Worm (Caenorhabditis elegans): ENCODE data around the gene sto-6.

Gene sto-6

DNA sequence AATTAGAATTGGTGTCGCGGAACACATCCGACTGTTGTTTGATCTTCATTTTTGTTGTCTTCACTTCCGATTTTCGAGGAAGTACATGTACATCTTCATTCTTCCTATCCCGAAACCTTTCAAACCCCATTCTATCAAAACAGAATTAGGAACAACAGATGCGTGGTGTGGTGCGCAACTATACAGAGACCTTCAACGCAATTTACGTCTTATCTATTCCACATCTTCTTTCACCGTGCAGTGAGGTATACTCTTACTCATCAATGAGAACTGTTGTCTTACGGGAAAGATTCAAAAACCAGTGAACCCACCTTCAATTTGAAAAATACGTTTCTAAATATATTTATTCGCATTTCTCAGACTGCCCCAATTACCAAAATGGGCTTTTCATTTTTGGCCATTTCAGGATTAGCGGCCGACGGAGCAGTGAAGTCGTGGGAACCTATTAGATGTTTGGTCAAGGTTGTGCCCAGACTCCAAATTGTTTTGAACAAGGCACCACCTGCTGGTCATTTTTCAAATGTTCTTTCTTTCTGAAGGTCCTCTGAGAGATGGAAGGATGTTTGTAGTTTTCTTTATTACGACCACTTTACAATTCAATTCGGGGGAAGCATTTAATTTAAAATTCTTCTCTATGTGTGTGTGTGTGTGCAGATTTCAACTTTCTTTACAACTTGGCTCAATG lies 25.2 kb upstream of the sto-6 start:
- TF ChIP-seq nhr-76 (tag; optimal IDR thresholded peaks at IDR 0.05) (no peak), ceh-39 (tag; optimal IDR thresholded peaks at IDR 0.05) (no peak), elt-1 (tag; optimal IDR thresholded peaks at IDR 0.05; ENCODE audit: borderline replicate concordance, insufficient read depth) (peak; percentile 55), nhr-2 (tag; optimal IDR thresholded peaks at IDR 0.05) (no peak), bed-3 (GFP tag; optimal IDR thresholded peaks at IDR 0.05) (no peak), elt-3 (tag; optimal IDR thresholded peaks at IDR 0.05) (no peak), lsy-2 (tag; optimal IDR thresholded peaks at IDR 0.05) (no peak), sptf-1 (tag; optimal IDR thresholded peaks at IDR 0.05) (no peak), ham-2 (GFP tag; optimal IDR thresholded peaks at IDR 0.05) (no peak), flh-1 (GFP tag; optimal IDR thresholded peaks at IDR 0.05) (no peak), nhr-28 (tag; optimal IDR thresholded peaks at IDR 0.05) (no peak), unc-120 (tag; optimal IDR thresholded peaks at IDR 0.05; ENCODE audit: poor library complexity, severe bottlenecking) (peak; percentile 52), zip-8 (tag; optimal IDR thresholded peaks at IDR 0.05) (no peak), snpc-4 (tag; optimal IDR thresholded peaks at IDR 0.05) (no peak), blmp-1 (tag; optimal IDR thresholded peaks at IDR 0.05) (no peak), unc-39 (tag; optimal IDR thresholded peaks at IDR 0.05) (no peak), unc-62 (GFP tag; optimal IDR thresholded peaks at IDR 0.05) (peak; percentile 33), mls-2 (tag; optimal IDR thresholded peaks at IDR 0.05) (no peak), lin-13 (tag; optimal IDR thresholded peaks at IDR 0.05) (no peak), tbx-8 (GFP tag; optimal IDR thresholded peaks at IDR 0.05) (no peak), drap-1 (GFP tag; optimal IDR thresholded peaks at IDR 0.05) (no peak), ceh-83 (GFP tag; optimal IDR thresholded peaks at IDR 0.05) (no peak), mab-5 (tag; optimal IDR thresholded peaks at IDR 0.05) (no peak), pha-4 (tag; optimal IDR thresholded peaks at IDR 0.05) (no peak), cnd-1 (tag; optimal IDR thresholded peaks at IDR 0.05) (no peak), nhr-237 (tag; optimal IDR thresholded peaks at IDR 0.05) (no peak), nhr-12 (tag; optimal IDR thresholded peaks at IDR 0.05) (no peak), hlh-1 (tag; optimal IDR thresholded peaks at IDR 0.05) (peak; percentile 30), ces-1 (GFP tag; optimal IDR thresholded peaks at IDR 0.05) (no peak), mep-1 (tag; optimal IDR thresholded peaks at IDR 0.05) (no peak), lin-32 (GFP tag; optimal IDR thresholded peaks at IDR 0.05) (no peak), sem-2 (GFP tag; optimal IDR thresholded peaks at IDR 0.05) (no peak), ceh-43 (GFP tag; optimal IDR thresholded peaks at IDR 0.05) (no peak), ztf-11 (tag; optimal IDR thresholded peaks at IDR 0.05) (no peak), M03D4.4 (tag; optimal IDR thresholded peaks at IDR 0.05) (peak; percentile 19)

DNA sequence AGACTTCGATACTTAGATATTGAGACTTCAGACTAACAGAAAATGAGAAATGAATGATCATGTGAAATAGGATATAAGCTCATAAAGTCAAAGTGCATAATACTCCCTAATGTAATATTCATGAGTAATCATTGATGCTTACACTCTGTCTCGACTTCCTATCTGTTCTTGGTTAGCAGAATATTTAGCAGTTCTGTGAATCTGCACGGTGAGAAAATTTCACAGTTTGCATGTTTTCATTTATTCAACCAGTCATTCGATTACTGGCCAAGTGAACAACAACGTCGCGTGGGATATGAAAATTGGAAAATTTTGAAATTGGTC lies 24.7 kb upstream of the sto-6 start:
- TF ChIP-seq elt-3 (tag; optimal IDR thresholded peaks at IDR 0.05) (no peak), ces-1 (GFP tag; optimal IDR thresholded peaks at IDR 0.05) (peak; percentile 67)

DNA sequence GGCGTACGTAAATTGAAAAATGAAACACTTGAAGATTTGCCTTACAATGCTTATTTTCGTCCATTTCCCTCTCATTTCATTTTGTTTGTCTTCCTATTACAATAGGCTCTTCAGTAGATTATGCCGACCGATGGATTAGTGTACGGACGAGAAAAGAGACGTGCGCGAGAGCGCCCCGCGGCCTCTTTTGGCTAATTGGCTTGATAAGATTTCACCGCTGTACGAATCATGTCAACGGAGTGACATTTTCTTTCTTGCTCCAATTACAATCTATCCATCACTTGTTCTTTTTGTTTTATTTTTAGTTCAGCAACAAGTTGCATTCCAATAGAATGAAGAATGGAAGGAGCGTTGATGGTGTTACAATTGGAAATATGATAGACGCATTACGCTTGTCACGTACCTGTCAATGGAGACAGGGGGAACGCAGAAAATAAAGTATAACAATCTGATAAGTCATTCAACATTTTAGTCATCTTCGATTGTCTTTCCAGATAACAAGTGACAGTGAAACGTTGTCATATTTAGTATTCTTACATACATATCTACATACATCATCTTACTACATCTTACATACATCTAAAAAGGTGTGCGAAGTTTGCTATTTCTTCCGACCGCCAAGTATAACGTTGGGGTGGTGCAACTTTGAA lies 24.0 kb upstream of the sto-6 start:
- no peak for TF ChIP-seq blmp-1 (tag; optimal IDR thresholded peaks at IDR 0.05)
- no peak for TF ChIP-seq elt-3 (tag; optimal IDR thresholded peaks at IDR 0.05)
- no peak for TF ChIP-seq bed-3 (GFP tag; optimal IDR thresholded peaks at IDR 0.05)
- TF ChIP-seq ham-2 (GFP tag; optimal IDR thresholded peaks at IDR 0.05), result peak; percentile 84
- TF ChIP-seq lin-32 (GFP tag; optimal IDR thresholded peaks at IDR 0.05), result no peak
- TF ChIP-seq lin-13 (tag; optimal IDR thresholded peaks at IDR 0.05), result no peak
- peak; percentile 96 for TF ChIP-seq ces-1 (GFP tag; optimal IDR thresholded peaks at IDR 0.05)
- TF ChIP-seq tbx-8 (GFP tag; optimal IDR thresholded peaks at IDR 0.05), result no peak
- no peak for TF ChIP-seq ceh-83 (GFP tag; optimal IDR thresholded peaks at IDR 0.05)
- TF ChIP-seq nhr-28 (tag; optimal IDR thresholded peaks at IDR 0.05), result no peak
- TF ChIP-seq lsy-2 (tag; optimal IDR thresholded peaks at IDR 0.05), result no peak
- peak; percentile 15 for TF ChIP-seq mep-1 (tag; optimal IDR thresholded peaks at IDR 0.05)
- TF ChIP-seq unc-62 (GFP tag; optimal IDR thresholded peaks at IDR 0.05), result peak; percentile 77
- no peak for TF ChIP-seq nhr-12 (tag; optimal IDR thresholded peaks at IDR 0.05)
- no peak for TF ChIP-seq sptf-1 (tag; optimal IDR thresholded peaks at IDR 0.05)
- TF ChIP-seq unc-39 (tag; optimal IDR thresholded peaks at IDR 0.05), result no peak
- no peak for TF ChIP-seq M03D4.4 (tag; optimal IDR thresholded peaks at IDR 0.05)
- peak; percentile 72 for TF ChIP-seq elt-1 (tag; optimal IDR thresholded peaks at IDR 0.05; ENCODE audit: borderline replicate concordance, insufficient read depth)
